Worm (Caenorhabditis elegans): ENCODE results near the gene C33E10.8.
"Not testable (repeated sequence)": the region's sequence is repeated elsewhere in the genome, so short reads cannot be mapped to it uniquely, and the experiment has no call there.

C33E10.8 gene

DNA sequence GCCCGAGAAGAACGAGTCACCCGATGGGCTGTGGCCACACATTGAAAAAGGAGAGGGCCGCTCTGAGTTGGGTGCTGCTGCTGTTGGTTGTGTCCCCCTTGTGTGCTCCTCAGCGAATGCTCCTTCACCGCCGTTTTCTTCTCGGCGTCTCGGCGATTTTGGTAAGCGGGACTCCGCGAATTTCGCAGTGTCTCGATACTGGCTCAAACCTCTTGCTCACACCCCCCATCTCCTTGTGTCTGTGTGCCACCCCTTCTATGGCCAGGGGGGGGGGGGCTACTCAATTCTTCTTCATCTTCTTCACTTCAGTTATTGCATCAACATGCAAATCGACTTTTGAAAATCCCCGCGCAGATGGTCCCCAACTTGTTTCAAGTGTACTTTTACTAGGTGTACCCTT, 20.3 kb upstream of the C33E10.8 start (continued):
- TF ChIP-seq hmg-1.1 (GFP tag; IDR thresholded peaks at IDR 0.05) (peak; percentile 80), Y5F2A.4 (GFP tag; optimal IDR thresholded peaks at IDR 0.05) (peak; percentile 1), rbr-2 (tag; optimal IDR thresholded peaks at IDR 0.05) (peak; percentile 55), lim-7 (GFP tag; IDR thresholded peaks at IDR 0.05) (0 out of 2 replicates have a peak, but pooled peaks have one; percentile 22), F37D6.2 (tag; optimal IDR thresholded peaks at IDR 0.05) (peak; percentile 36), mxl-3 (GFP tag; optimal IDR thresholded peaks at IDR 0.05) (peak; percentile 21), hlh-30 (tag; optimal IDR thresholded peaks at IDR 0.05; ENCODE audit: insufficient read depth) (peak; percentile 32)

- peak; percentile 62 for TF ChIP-seq set-16 (GFP tag; IDR thresholded peaks at IDR 0.05)
- TF ChIP-seq dmd-8 (GFP tag; IDR thresholded peaks at IDR 0.05) = peak; percentile 66; the same call in 1 of the 2 replicates
Observed at ce11 chrX:17310730-17311312, 16.2 kb upstream of the C33E10.8 start, which contains the start of gene C53C11.4. Gene C53C11.4, plus strand, starts transcription at chrX:17310908.

- TF ChIP-seq aly-2 (tag; optimal IDR thresholded peaks at IDR 0.05); zfp-2 (tag; optimal IDR thresholded peaks at IDR 0.05); tra-1 (GFP tag; IDR thresholded peaks at IDR 0.05): not testable (repeated sequence)
Observed at ce11 chrX:17304920-17305319, 10.3 kb upstream of the C33E10.8 start, which contains the start of gene C33E10.1. Gene C33E10.1, plus strand, starts transcription at chrX:17305220.

DNA sequence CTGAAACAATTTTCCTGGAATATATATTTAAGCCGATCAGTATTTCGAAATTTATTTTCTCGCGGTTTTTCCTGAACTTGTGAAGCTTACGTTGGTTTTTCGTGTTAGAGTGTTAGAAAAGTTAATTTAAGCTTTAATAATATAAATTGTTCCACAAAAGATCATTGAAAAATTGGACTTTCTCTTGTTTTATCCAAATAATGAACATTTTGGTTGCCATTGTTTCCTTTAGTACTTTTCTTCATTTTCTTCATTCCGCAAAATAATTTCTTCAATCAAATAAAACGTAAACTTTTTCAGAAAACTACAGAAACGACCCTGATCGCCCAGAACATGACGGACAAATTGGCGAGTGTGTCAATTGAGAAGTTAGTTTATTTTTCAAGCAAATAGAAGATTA, 7.8 kb upstream of the C33E10.8 start, which contains the start of gene fbxa-120:
Gene fbxa-120 (plus strand): TSS at position 301 of the 400 bp plus-strand sequence.
- no peak for TF ChIP-seq Y5F2A.4 (GFP tag; optimal IDR thresholded peaks at IDR 0.05)
- no peak for TF ChIP-seq snpc-1.2 (GFP tag; IDR thresholded peaks at IDR 0.05)
- TF ChIP-seq nhr-77 (tag; optimal IDR thresholded peaks at IDR 0.05) = no peak
- no peak for TF ChIP-seq ceh-62 (tag; optimal IDR thresholded peaks at IDR 0.05)
- no peak for TF ChIP-seq unc-39 (tag; optimal IDR thresholded peaks at IDR 0.05)
- no peak for TF ChIP-seq tag-97 (GFP tag; IDR thresholded peaks at IDR 0.05)
- no peak for TF ChIP-seq rbr-2 (tag; optimal IDR thresholded peaks at IDR 0.05)
- TF ChIP-seq T26A8.4 (GFP tag; IDR thresholded peaks at IDR 0.05) = no peak
- TF ChIP-seq hif-1 (tag; optimal IDR thresholded peaks at IDR 0.05) = no peak
- TF ChIP-seq nhr-10 (tag; optimal IDR thresholded peaks at IDR 0.05) = no peak
- no peak for TF ChIP-seq snpc-4 (tag; optimal IDR thresholded peaks at IDR 0.05)
- no peak for TF ChIP-seq nhr-111 (GFP tag; optimal IDR thresholded peaks at IDR 0.05)
- TF ChIP-seq zip-2 (tag; optimal IDR thresholded peaks at IDR 0.05) = no peak
- no peak for TF ChIP-seq ceh-44 (GFP tag; IDR thresholded peaks at IDR 0.05)
- no peak for TF ChIP-seq mxl-2 (GFP tag; conservative IDR thresholded peaks at IDR 0.05)

- no peak for TF ChIP-seq unc-130 (GFP tag; optimal IDR thresholded peaks at IDR 0.05)
- TF ChIP-seq ZK337.2 (GFP tag; IDR thresholded peaks at IDR 0.05) = no peak
- TF ChIP-seq hmg-1.1 (GFP tag; IDR thresholded peaks at IDR 0.05) = no peak
- no peak for TF ChIP-seq skn-1 (tag; optimal IDR thresholded peaks at IDR 0.05)
- TF ChIP-seq Y48G9A.11 (GFP tag; IDR thresholded peaks at IDR 0.05) = no peak
Observed at ce11 chrX:17301900-17302299, 7.3 kb upstream of the C33E10.8 start, which contains the start of gene C33E10.10. Gene C33E10.10, minus strand, starts transcription at chrX:17302000.

DNA sequence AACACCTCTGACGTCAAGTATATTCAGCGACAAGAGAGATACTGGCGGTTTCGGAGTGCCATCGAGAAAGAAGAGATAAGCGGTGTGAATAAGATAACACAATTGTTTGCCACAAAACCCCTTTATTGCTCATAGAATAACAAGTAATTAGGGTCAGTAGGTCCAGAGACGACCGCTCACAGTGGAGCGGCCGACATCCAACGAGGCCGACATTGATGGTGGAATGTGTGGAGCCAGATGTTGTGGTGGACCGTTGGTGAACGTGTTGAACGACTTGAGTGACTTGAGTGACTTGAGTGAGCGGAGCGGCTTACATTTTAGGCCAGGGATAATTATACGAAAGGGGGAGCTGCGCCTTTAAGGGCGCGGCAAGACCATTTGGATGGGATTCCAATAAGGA, 6.1 kb upstream of the C33E10.8 start:
- peak in 1 of 2 experiments; percentile 6 for TF ChIP-seq unc-62 (GFP tag; optimal IDR thresholded peaks at IDR 0.05 in 1 of 2)
- no peak for TF ChIP-seq unc-62 (tag; optimal IDR thresholded peaks at IDR 0.05)
- peak; percentile 23; the same call in 1 of the 2 replicates for TF ChIP-seq egl-43 (GFP tag; IDR thresholded peaks at IDR 0.05)
- no peak for TF ChIP-seq F10B5.3 (tag; optimal IDR thresholded peaks at IDR 0.05)
- no peak for TF ChIP-seq nhr-25 (tag; optimal IDR thresholded peaks at IDR 0.05; ENCODE audit: borderline replicate concordance, insufficient read depth)

Data from whole organism, L4 larva.